Fruit fly (Drosophila melanogaster) whole organism: Measurements from ENCODE around the gene CG9664.

Source experiments
- Dll ChIP-seq: fragments of >200 bp; optimal IDR thresholded peaks from 2 replicates; lab custom pipeline; 2017
- EcR ChIP-seq, 2 experiments: fragments of >200 bp; optimal IDR thresholded peaks; 2 replicates each; lab custom pipeline; 2017; ENCODE audit warnings: missing biosample characterization in 2 of 2, missing genetic modification characterization in 2 of 2, missing genetic modification reagents in 2 of 2
- psq ChIP-seq: fragments of >200 bp; optimal IDR thresholded peaks from 2 replicates; lab custom pipeline; 2017
- usp ChIP-seq: fragments of >200 bp; optimal IDR thresholded peaks from 2 replicates; lab custom pipeline; 2017; ENCODE audit warnings: missing biosample characterization, missing genetic modification characterization, mixed read lengths

DNA sequence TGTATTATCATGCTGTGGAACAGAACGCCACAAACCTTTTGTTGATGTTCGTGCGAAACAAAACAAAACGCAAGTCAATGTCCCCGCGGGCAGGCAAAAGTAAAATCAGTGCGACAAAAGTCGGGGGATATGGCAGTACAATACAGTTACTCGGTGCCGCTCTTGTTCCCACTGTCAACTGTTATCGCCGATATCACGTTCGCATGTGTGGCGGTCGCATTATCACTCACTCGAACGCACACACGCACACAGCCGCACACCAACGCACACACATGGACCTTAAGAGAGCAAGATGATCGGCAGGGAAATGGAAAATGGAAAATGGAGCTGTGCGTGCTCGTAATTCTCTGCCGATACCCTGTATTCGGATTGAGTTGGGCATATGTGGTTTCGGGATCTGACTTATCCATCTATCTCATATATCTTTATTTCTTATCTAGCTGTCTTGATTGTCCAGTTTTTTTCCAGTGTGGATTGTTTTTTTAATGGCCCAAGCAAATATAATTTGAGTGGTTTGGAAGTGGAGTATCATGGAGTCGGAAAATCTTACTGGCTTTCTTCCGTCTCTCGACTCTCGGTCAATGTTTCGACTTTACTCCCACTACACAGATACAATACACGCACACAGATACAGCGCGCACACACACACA, 44.2 kb upstream of the CG9664 start:
- no peak for TF ChIP-seq usp (GFP tag; lab: Kevin White, UChicago)
- no peak for TF ChIP-seq psq (lab: Kevin White, UChicago)
- no peak for TF ChIP-seq EcR (GFP tag; optimal IDR thresholded peaks at IDR 0.05; lab: Kevin White, UChicago)
- TF ChIP-seq Dll (lab: Kevin White, UChicago): no peak
